Worm (Caenorhabditis elegans): ENCODE results near the gene B0280.7.

The B0280.7 gene

ce11 chrIII:7140228-7140710 is 28.6 kb upstream of the B0280.7 start (continued):
- TF ChIP-seq nhr-71 (tag; optimal IDR thresholded peaks at IDR 0.05) (peak; percentile 75), zag-1 (tag; optimal IDR thresholded peaks at IDR 0.05) (no peak), snpc-4 (tag; optimal IDR thresholded peaks at IDR 0.05) (peak; percentile 97), ceh-90 (tag; optimal IDR thresholded peaks at IDR 0.05) (no peak), nhr-28 (tag; optimal IDR thresholded peaks at IDR 0.05) (no peak), ceh-82 (tag; optimal IDR thresholded peaks at IDR 0.05) (peak in 2 of 3 experiments; percentile 0 to 18), xbp-1 (tag; optimal IDR thresholded peaks at IDR 0.05) (peak; percentile 23), pax-3 (tag; optimal IDR thresholded peaks at IDR 0.05) (no peak), snu-23 (GFP tag; optimal IDR thresholded peaks at IDR 0.05) (peak; percentile 66), lin-39 (tag; optimal IDR thresholded peaks at IDR 0.05) (no peak), fkh-4 (tag; optimal IDR thresholded peaks at IDR 0.05; ENCODE audit: borderline replicate concordance) (no peak), unc-130 (tag; optimal IDR thresholded peaks at IDR 0.05) (no peak), nhr-19 (GFP tag; conservative IDR thresholded peaks at IDR 0.05) (peak; percentile 79), mef-2 (tag; optimal IDR thresholded peaks at IDR 0.05) (no peak), sup-37 (GFP tag; optimal IDR thresholded peaks at IDR 0.05) (no peak), nhr-77 (tag; optimal IDR thresholded peaks at IDR 0.05) (no peak), isw-1 (GFP tag; IDR thresholded peaks at IDR 0.05) (no peak), irx-1 (tag; optimal IDR thresholded peaks at IDR 0.05) (no peak), tbx-2 (tag; optimal IDR thresholded peaks at IDR 0.05) (no peak), nhr-12 (tag; optimal IDR thresholded peaks at IDR 0.05) (no peak), hlh-4 (tag; optimal IDR thresholded peaks at IDR 0.05) (no peak), mab-9 (GFP tag; IDR thresholded peaks at IDR 0.05) (no peak), nhr-11 (tag; optimal IDR thresholded peaks at IDR 0.05) (no peak), sptf-1 (tag; optimal IDR thresholded peaks at IDR 0.05) (no peak), unc-30 (tag; optimal IDR thresholded peaks at IDR 0.05) (no peak), nhr-20 (tag; optimal IDR thresholded peaks at IDR 0.05) (peak; percentile 57), lin-35 (GFP tag; optimal IDR thresholded peaks at IDR 0.05) (peak; percentile 1 to 42), vab-15 (tag; optimal IDR thresholded peaks at IDR 0.05) (no peak), ceh-8 (GFP tag; optimal IDR thresholded peaks at IDR 0.05) (no peak), C34B4.2 (tag; optimal IDR thresholded peaks at IDR 0.05) (no peak), jun-1 (tag; optimal IDR thresholded peaks at IDR 0.05) (no peak), lir-3 (tag; optimal IDR thresholded peaks at IDR 0.05; ENCODE audit: poor library complexity) (no peak), unc-98 (GFP tag; IDR thresholded peaks at IDR 0.05) (no peak), ztf-4 (tag; optimal IDR thresholded peaks at IDR 0.05) (no peak)

ce11 chrIII:7138178-7138577 is 26.5 kb upstream of the B0280.7 start, which contains the start of gene B0280.11:
B0280.11 (minus strand) TSS chrIII:7138278.
- TF ChIP-seq nhr-71 (tag; optimal IDR thresholded peaks at IDR 0.05) = no peak
- no peak for TF ChIP-seq efl-1 (optimal IDR thresholded peaks at IDR 0.05)
- peak in 1 of 2 experiments; percentile 39 for TF ChIP-seq efl-1 (GFP tag; optimal IDR thresholded peaks at IDR 0.05 in 1 of 2)

- TF ChIP-seq nhr-11 (tag; optimal IDR thresholded peaks at IDR 0.05) = no peak
Measured at ce11 chrIII:7136015-7136414, 24.3 kb upstream of the B0280.7 start, which contains the start of gene B0280.17. B0280.17 (minus strand) TSS chrIII:7136115.

ce11 chrIII:7133559-7133958 is 21.9 kb upstream of the B0280.7 start, which contains the start of the genes pot-1 and ggtb-1:
pot-1 (minus strand) TSS chrIII:7133678.
ggtb-1 (plus strand) TSS chrIII:7133766.
- TF ChIP-seq nhr-12 (tag; optimal IDR thresholded peaks at IDR 0.05) = no peak
- peak in 1 of 2 experiments; percentile 62 for TF ChIP-seq lsy-2 (tag; optimal IDR thresholded peaks at IDR 0.05)
- peak; percentile 34 for TF ChIP-seq snu-23 (GFP tag; optimal IDR thresholded peaks at IDR 0.05)
- TF ChIP-seq dpl-1 (GFP tag; optimal IDR thresholded peaks at IDR 0.05) = peak; percentile 58 to 79 (median 66)
- TF ChIP-seq skn-1 (tag; optimal IDR thresholded peaks at IDR 0.05) = peak; percentile 21
- peak; percentile 2 to 67 for TF ChIP-seq efl-1 (optimal IDR thresholded peaks at IDR 0.05)
- TF ChIP-seq efl-1 (GFP tag; optimal IDR thresholded peaks at IDR 0.05 in 1 of 2) = peak; percentile 75 to 97
- TF ChIP-seq unc-30 (tag; optimal IDR thresholded peaks at IDR 0.05) = no peak
- TF ChIP-seq ama-1 (optimal IDR thresholded peaks at IDR 0.05) = no peak
- peak; percentile 19 for TF ChIP-seq blmp-1 (tag; optimal IDR thresholded peaks at IDR 0.05)
- peak; percentile 9 for TF ChIP-seq tbx-2 (tag; optimal IDR thresholded peaks at IDR 0.05)
- TF ChIP-seq lin-35 (GFP tag; optimal IDR thresholded peaks at IDR 0.05) = peak; percentile 18 to 74
- peak in 1 of 3 experiments; percentile 4 for TF ChIP-seq ceh-82 (tag; optimal IDR thresholded peaks at IDR 0.05)
